Fruit fly (Drosophila melanogaster) whole organism, adult: ENCODE results near the gene Bicra.

Experiments
- CG11617 ChIP-seq: fragments of 200-800 bp; sonication (Bioruptor generic); optimal IDR thresholded peaks from 2 replicates; lab custom pipeline; 2017; ENCODE audit warnings: mild to moderate bottlenecking, missing biosample characterization, missing genetic modification reagents, missing genetic modification characterization
- CG12768 ChIP-seq: fragments of 200-800 bp; sonication (Bioruptor generic); optimal IDR thresholded peaks from 2 replicates; lab custom pipeline; 2017; ENCODE audit warnings: missing biosample characterization, missing genetic modification characterization, mild to moderate bottlenecking, moderate library complexity, missing genetic modification reagents
- CG14711 ChIP-seq: fragments of 200-800 bp; sonication (Bioruptor generic); optimal IDR thresholded peaks from 2 replicates; lab custom pipeline; 2018; ENCODE audit warnings: missing biosample characterization, mild to moderate bottlenecking, missing genetic modification characterization, moderate library complexity
- CG5204 ChIP-seq: fragments of 200-800 bp; sonication (Bioruptor generic); optimal IDR thresholded peaks from 2 replicates; lab custom pipeline; 2016; ENCODE audit warnings: missing biosample characterization, missing genetic modification characterization
- CG7045 ChIP-seq: fragments of 200-800 bp; sonication (Bioruptor generic); optimal IDR thresholded peaks from 2 replicates; lab custom pipeline; 2017; ENCODE audit warnings: missing biosample characterization, mild to moderate bottlenecking, missing genetic modification characterization
- Crg-1 ChIP-seq: fragments of 200-800 bp; sonication (Bioruptor generic); optimal IDR thresholded peaks from 2 replicates; lab custom pipeline; 2016; ENCODE audit warnings: missing biosample characterization, missing genetic modification characterization
- Hr96 ChIP-seq: fragments of 200-800 bp; sonication (Bioruptor generic); optimal IDR thresholded peaks from 2 replicates; lab custom pipeline; 2016; ENCODE audit warnings: missing biosample characterization, missing genetic modification characterization
- Mnt ChIP-seq: fragments of 200-800 bp; sonication (Bioruptor generic); optimal IDR thresholded peaks from 2 replicates; lab custom pipeline; 2016; ENCODE audit warnings: missing biosample characterization, mild to moderate bottlenecking, missing genetic modification characterization
- bab1 ChIP-seq: fragments of 200-800 bp; sonication (Bioruptor generic); optimal IDR thresholded peaks from 3 replicates; lab custom pipeline; 2019; ENCODE audit warnings: missing biosample characterization, mild to moderate bottlenecking, missing genetic modification characterization, moderate library complexity
- cic ChIP-seq: fragments of 200-800 bp; sonication (Bioruptor generic); optimal IDR thresholded peaks from 2 replicates; lab custom pipeline; 2017; ENCODE audit warnings: missing biosample characterization, mild to moderate bottlenecking, missing genetic modification characterization, moderate library complexity
- kay ChIP-seq: fragments of 200-800 bp; sonication (Bioruptor generic); peaks from one replicate; lab custom pipeline; 2016; ENCODE audit warnings: missing biosample characterization, missing genetic modification characterization, borderline replicate concordance
- tj ChIP-seq: fragments of 200-800 bp; sonication (Bioruptor generic); optimal IDR thresholded peaks from 3 replicates; lab custom pipeline; 2017; ENCODE audit warnings: missing biosample characterization, mild to moderate bottlenecking, missing genetic modification characterization, moderate library complexity

- TF ChIP-seq CG12768, result peak; percentile 71
- TF ChIP-seq CG5204 (GFP tag; lab: Kevin White, UChicago), result no peak
- peak; percentile 62 for TF ChIP-seq Mnt (GFP tag; lab: Kevin White, UChicago)
- TF ChIP-seq Hr96 (GFP tag; lab: Kevin White, UChicago), result no peak
- TF ChIP-seq cic, result peak; percentile 59
- peak; percentile 79 for TF ChIP-seq bab1
- TF ChIP-seq kay, result no peak
- TF ChIP-seq CG11617 (GFP tag; lab: Kevin White, UChicago), result peak; percentile 30
- peak; percentile 0 for TF ChIP-seq tj (GFP tag; lab: Kevin White, UChicago)
- TF ChIP-seq CG14711 (tag; lab: Kevin White, UChicago), result no peak
- TF ChIP-seq Crg-1 (GFP tag; lab: Kevin White, UChicago), result no peak
- peak; percentile 3 for TF ChIP-seq CG7045
Observed at dm6 chr3R:29148072-29148471, 85.2 kb downstream of the Bicra start, which contains the start of the genes CG11882 and Pglym78.
